Fruit fly (Drosophila melanogaster) whole organism, wandering third instar larva: ENCODE data around the gene Pde6.

Experiments
- Abd-B ChIP-seq: fragments of >200 bp; optimal IDR thresholded peaks from 2 replicates; lab custom pipeline; 2017; ENCODE audit warnings: missing biosample characterization, missing genetic modification characterization
- CG32264 ChIP-seq: fragments of 200-800 bp; sonication (Bioruptor generic); optimal IDR thresholded peaks from 2 replicates; lab custom pipeline; 2016; ENCODE audit warnings: missing biosample characterization, missing genetic modification characterization
- CrebA ChIP-seq: fragments of 200-800 bp; sonication (Bioruptor generic); optimal IDR thresholded peaks from 2 replicates; lab custom pipeline; 2016; ENCODE audit warnings: missing biosample characterization, mild to moderate bottlenecking, missing genetic modification characterization, borderline replicate concordance
- Hr78 ChIP-seq: fragments of >200 bp; optimal IDR thresholded peaks from 2 replicates; lab custom pipeline; 2017; ENCODE audit warnings: missing biosample characterization, missing genetic modification characterization
- OdsH ChIP-seq: fragments of 200-800 bp; sonication (Bioruptor generic); optimal IDR thresholded peaks from 2 replicates; lab custom pipeline; 2016; ENCODE audit warnings: missing biosample characterization, mild to moderate bottlenecking, missing genetic modification characterization
- Vsx2 ChIP-seq: fragments of 200-300, 225-300 bp; sonication (Bioruptor generic); optimal IDR thresholded peaks from 2 replicates; lab custom pipeline; 2018; ENCODE audit warnings: missing biosample characterization, missing genetic modification characterization; ENCODE audit not compliant: partially characterized antibody
- br ChIP-seq: fragments of 200-800 bp; sonication (Bioruptor generic); optimal IDR thresholded peaks from 2 replicates; lab custom pipeline; 2016; ENCODE audit warnings: missing biosample characterization, missing genetic modification characterization
- dsf ChIP-seq: sonication (Bioruptor generic); optimal IDR thresholded peaks from 2 replicates; lab custom pipeline; 2016; ENCODE audit warnings: missing biosample characterization, missing genetic modification characterization, borderline replicate concordance
- h ChIP-seq: fragments of 200-800 bp; sonication (Bioruptor generic); optimal IDR thresholded peaks from 3 replicates; lab custom pipeline; 2016; ENCODE audit warnings: missing biosample characterization, mild to moderate bottlenecking, missing genetic modification characterization
- lola ChIP-seq: fragments of >200 bp; optimal IDR thresholded peaks from 2 replicates; lab custom pipeline; 2017; ENCODE audit warnings: missing biosample characterization, missing genetic modification characterization
- pan ChIP-seq: fragments of >200 bp; optimal IDR thresholded peaks from 2 replicates; lab custom pipeline; 2017
- rgr ChIP-seq: fragments of 200-800 bp; sonication (Bioruptor generic); optimal IDR thresholded peaks from 3 replicates; lab custom pipeline; 2016; ENCODE audit warnings: missing biosample characterization, mild to moderate bottlenecking, missing genetic modification characterization

dm6 chr3R:14479623-14480194 lies 78.4 kb downstream of the Pde6 start:
- TF ChIP-seq pan (lab: Kevin White, UChicago) (no peak), Vsx2 (GFP tag; lab: Kevin White, UChicago) (no peak), br (no peak), CG32264 (GFP tag; lab: Kevin White, UChicago) (no peak), Hr78 (no peak), h (GFP tag; lab: Kevin White, UChicago) (peak; percentile 36), OdsH (GFP tag; lab: Kevin White, UChicago) (peak; percentile 20), CrebA (no peak), lola (no peak), dsf (GFP tag; lab: Kevin White, UChicago) (no peak), Abd-B (no peak), rgr (peak; percentile 17)
